Worm (Caenorhabditis elegans): ENCODE results near the gene Y32G9B.1.

ce11 chrV:1868596-1869263, 38.9 kb upstream of the Y32G9B.1 start, which contains the start of gene knl-3:
- peak; percentile 85 for TF ChIP-seq lsl-1 (GFP tag; optimal IDR thresholded peaks at IDR 0.05)
- no peak for TF ChIP-seq nhr-120 (GFP tag; IDR thresholded peaks at IDR 0.05)

Data from whole organism, young adult.